Worm (Caenorhabditis elegans): ENCODE results near the gene clec-226.
A peak's percentile ranks its signal among the peaks of the same experiment; 100 is the strongest.

Gene clec-226

ce11 chrV:13906166-13906565 lies 40.6 kb upstream of the clec-226 start, which contains the start of gene stdh-1:
Gene stdh-1 (plus strand): TSS chrV:13906492.
- peak; percentile 79 for TF ChIP-seq ces-1 (GFP tag; optimal IDR thresholded peaks at IDR 0.05)
- no peak for TF ChIP-seq lin-32 (GFP tag; optimal IDR thresholded peaks at IDR 0.05)

DNA sequence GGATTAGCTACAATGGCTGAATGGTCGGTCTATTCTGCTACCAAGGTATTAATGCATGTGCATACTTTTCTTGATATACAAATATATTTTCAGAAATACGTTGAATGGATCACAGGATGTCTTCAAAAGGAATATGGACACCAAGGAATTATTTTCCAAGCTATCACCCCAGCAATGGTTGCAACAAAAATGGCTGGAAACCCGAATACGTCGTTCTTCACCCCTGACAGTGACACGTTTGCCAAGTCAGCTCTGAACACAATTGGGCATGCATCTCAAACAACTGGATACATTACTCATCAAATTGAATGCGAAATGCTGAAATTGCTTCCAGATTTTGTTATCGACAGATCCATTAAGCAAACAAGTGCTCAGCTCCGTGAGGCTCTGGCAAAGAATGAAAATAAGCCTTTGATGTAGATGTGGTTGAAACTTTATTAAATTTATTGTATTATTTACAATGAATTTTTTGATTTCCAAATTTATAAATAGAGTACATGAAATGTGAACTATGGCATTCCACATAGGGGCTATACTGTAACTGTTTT lies 39.1 kb upstream of the clec-226 start:
- TF ChIP-seq tbx-8 (GFP tag; optimal IDR thresholded peaks at IDR 0.05) = no peak
- no peak for TF ChIP-seq blmp-1 (tag; optimal IDR thresholded peaks at IDR 0.05)
- TF ChIP-seq ces-1 (GFP tag; optimal IDR thresholded peaks at IDR 0.05) = no peak
- TF ChIP-seq snpc-4 (tag; optimal IDR thresholded peaks at IDR 0.05) = no peak
- no peak for TF ChIP-seq sptf-1 (tag; optimal IDR thresholded peaks at IDR 0.05)
- no peak for TF ChIP-seq ceh-83 (GFP tag; optimal IDR thresholded peaks at IDR 0.05)
- TF ChIP-seq cnd-1 (tag; optimal IDR thresholded peaks at IDR 0.05) = no peak
- TF ChIP-seq zip-8 (tag; optimal IDR thresholded peaks at IDR 0.05) = no peak
- TF ChIP-seq ztf-11 (tag; optimal IDR thresholded peaks at IDR 0.05) = no peak
- no peak for TF ChIP-seq mep-1 (tag; optimal IDR thresholded peaks at IDR 0.05)
- TF ChIP-seq bed-3 (GFP tag; optimal IDR thresholded peaks at IDR 0.05) = no peak
- no peak for TF ChIP-seq ceh-43 (GFP tag; optimal IDR thresholded peaks at IDR 0.05)
- TF ChIP-seq lin-32 (GFP tag; optimal IDR thresholded peaks at IDR 0.05) = no peak
- no peak for TF ChIP-seq unc-62 (GFP tag; optimal IDR thresholded peaks at IDR 0.05)
- no peak for TF ChIP-seq mls-2 (tag; optimal IDR thresholded peaks at IDR 0.05)
- TF ChIP-seq nhr-76 (tag; optimal IDR thresholded peaks at IDR 0.05) = no peak

DNA sequence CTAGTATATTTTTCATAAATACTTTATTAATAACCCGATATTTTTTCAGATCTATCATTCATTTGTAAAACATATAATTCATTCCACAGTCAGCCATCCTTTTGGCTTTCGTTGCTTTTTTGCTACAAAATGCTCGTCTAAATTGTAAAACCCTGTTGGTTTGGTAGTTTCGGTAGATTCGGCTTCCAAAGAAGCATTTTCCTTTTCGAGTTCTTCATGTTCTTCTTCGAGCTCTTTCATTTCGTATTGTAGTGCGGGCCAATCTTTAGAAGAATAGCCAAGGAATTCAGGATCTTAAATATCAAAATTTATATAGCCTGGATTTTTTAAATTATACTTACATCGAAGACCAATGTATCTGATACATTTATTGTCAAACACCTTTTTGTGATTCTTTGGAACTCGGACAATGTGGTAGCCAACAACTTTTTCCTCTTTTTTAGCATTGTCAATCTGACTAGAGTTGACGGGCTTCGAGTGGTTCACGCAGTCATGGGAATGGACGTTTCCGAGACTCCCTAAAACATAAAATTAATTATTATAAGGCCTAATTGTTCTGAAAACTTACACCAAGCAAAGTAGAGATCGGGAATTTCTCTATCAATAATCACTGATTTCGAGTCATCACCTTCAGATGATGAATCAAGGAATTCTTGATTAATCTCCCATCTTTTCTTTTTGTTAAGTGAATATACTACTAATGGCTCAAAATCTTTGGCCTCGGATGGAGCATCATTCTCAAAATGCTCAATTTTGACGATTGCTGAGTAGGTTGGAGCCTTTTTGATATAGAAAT lies 38.5 kb upstream of the clec-226 start:
- TF ChIP-seq ceh-43 (GFP tag; optimal IDR thresholded peaks at IDR 0.05) = no peak
- no peak for TF ChIP-seq M03D4.4 (tag; optimal IDR thresholded peaks at IDR 0.05)
- no peak for TF ChIP-seq lsy-2 (tag; optimal IDR thresholded peaks at IDR 0.05)
- no peak for TF ChIP-seq mls-2 (tag; optimal IDR thresholded peaks at IDR 0.05)
- TF ChIP-seq mep-1 (tag; optimal IDR thresholded peaks at IDR 0.05) = no peak
- TF ChIP-seq drap-1 (GFP tag; optimal IDR thresholded peaks at IDR 0.05) = no peak
- TF ChIP-seq lin-32 (GFP tag; optimal IDR thresholded peaks at IDR 0.05) = no peak

DNA sequence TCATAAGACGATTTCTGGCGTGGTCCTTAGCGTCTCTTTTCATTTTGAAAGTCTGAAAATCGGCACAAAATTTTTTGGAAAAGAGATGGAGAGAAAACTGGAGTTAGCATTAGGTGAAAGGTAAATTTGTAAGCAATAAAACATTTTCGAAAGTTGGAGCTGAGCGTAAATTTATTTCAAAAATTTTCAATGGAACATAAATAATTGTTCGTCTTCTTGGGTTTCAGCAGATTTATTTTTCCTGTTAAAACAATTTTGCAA lies 37.9 kb upstream of the clec-226 start, which contains the start of gene C06B3.6:
TSS of gene C06B3.6 (minus strand) at position 52 of the 261 bp plus-strand sequence.
- TF ChIP-seq tbx-8 (GFP tag; optimal IDR thresholded peaks at IDR 0.05) (no peak), nhr-76 (tag; optimal IDR thresholded peaks at IDR 0.05) (no peak), unc-120 (tag; optimal IDR thresholded peaks at IDR 0.05; ENCODE audit: poor library complexity, severe bottlenecking) (no peak), unc-62 (GFP tag; optimal IDR thresholded peaks at IDR 0.05) (no peak), flh-1 (GFP tag; optimal IDR thresholded peaks at IDR 0.05) (no peak), cnd-1 (tag; optimal IDR thresholded peaks at IDR 0.05) (no peak), nhr-28 (tag; optimal IDR thresholded peaks at IDR 0.05) (no peak), nhr-237 (tag; optimal IDR thresholded peaks at IDR 0.05) (no peak), ceh-43 (GFP tag; optimal IDR thresholded peaks at IDR 0.05) (no peak)

- TF ChIP-seq M03D4.4 (tag; optimal IDR thresholded peaks at IDR 0.05) (no peak), mab-5 (tag; optimal IDR thresholded peaks at IDR 0.05) (no peak), lin-13 (tag; optimal IDR thresholded peaks at IDR 0.05) (no peak), snpc-4 (tag; optimal IDR thresholded peaks at IDR 0.05) (no peak), nhr-237 (tag; optimal IDR thresholded peaks at IDR 0.05) (no peak), ztf-11 (tag; optimal IDR thresholded peaks at IDR 0.05) (no peak), drap-1 (GFP tag; optimal IDR thresholded peaks at IDR 0.05) (no peak), sptf-1 (tag; optimal IDR thresholded peaks at IDR 0.05) (no peak), nhr-2 (tag; optimal IDR thresholded peaks at IDR 0.05) (no peak), pha-4 (tag; optimal IDR thresholded peaks at IDR 0.05) (no peak), bed-3 (GFP tag; optimal IDR thresholded peaks at IDR 0.05) (no peak), flh-1 (GFP tag; optimal IDR thresholded peaks at IDR 0.05) (no peak), ceh-43 (GFP tag; optimal IDR thresholded peaks at IDR 0.05) (no peak), zip-8 (tag; optimal IDR thresholded peaks at IDR 0.05) (no peak), nhr-28 (tag; optimal IDR thresholded peaks at IDR 0.05) (no peak), unc-62 (GFP tag; optimal IDR thresholded peaks at IDR 0.05) (no peak)
Observed at ce11 chrV:13909400-13909799, 37.4 kb upstream of the clec-226 start, which contains the start of gene C06B3.7. Gene C06B3.7 (plus strand): TSS chrV:13909686.

DNA sequence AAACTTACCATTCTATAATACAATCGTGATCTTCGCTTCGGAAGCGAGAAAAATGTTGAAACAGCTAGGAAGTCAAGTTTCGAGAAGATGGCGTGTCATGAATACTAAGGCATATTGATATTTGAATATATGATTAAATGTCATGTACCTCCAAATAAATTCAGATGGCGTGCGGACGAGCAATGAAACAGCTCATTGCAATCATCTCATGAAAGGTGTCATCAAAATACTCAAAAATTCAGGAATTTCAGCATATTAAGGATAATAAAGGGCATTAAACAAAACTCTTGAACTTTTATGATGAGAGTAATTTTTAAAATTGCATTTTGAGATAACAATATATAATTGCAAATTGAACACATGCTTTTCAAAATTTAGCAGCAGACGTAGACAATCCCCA lies 31.4 kb upstream of the clec-226 start, which contains the start of gene gcy-32:
TSS of gene gcy-32 (minus strand) at position 101 of the 400 bp plus-strand sequence.
- TF ChIP-seq drap-1 (GFP tag; optimal IDR thresholded peaks at IDR 0.05) = no peak
- no peak for TF ChIP-seq mep-1 (tag; optimal IDR thresholded peaks at IDR 0.05)
- TF ChIP-seq zip-8 (tag; optimal IDR thresholded peaks at IDR 0.05) = no peak
- TF ChIP-seq nhr-237 (tag; optimal IDR thresholded peaks at IDR 0.05) = no peak
- no peak for TF ChIP-seq pha-4 (tag; optimal IDR thresholded peaks at IDR 0.05)
- TF ChIP-seq ztf-11 (tag; optimal IDR thresholded peaks at IDR 0.05) = no peak
- no peak for TF ChIP-seq ceh-83 (GFP tag; optimal IDR thresholded peaks at IDR 0.05)
- no peak for TF ChIP-seq sptf-1 (tag; optimal IDR thresholded peaks at IDR 0.05)
- no peak for TF ChIP-seq lsy-2 (tag; optimal IDR thresholded peaks at IDR 0.05)
- no peak for TF ChIP-seq sem-2 (GFP tag; optimal IDR thresholded peaks at IDR 0.05)
- no peak for TF ChIP-seq unc-62 (GFP tag; optimal IDR thresholded peaks at IDR 0.05)
- TF ChIP-seq nhr-12 (tag; optimal IDR thresholded peaks at IDR 0.05) = no peak
- TF ChIP-seq ces-1 (GFP tag; optimal IDR thresholded peaks at IDR 0.05) = no peak
- TF ChIP-seq lin-32 (GFP tag; optimal IDR thresholded peaks at IDR 0.05) = no peak
- TF ChIP-seq elt-1 (tag; optimal IDR thresholded peaks at IDR 0.05; ENCODE audit: borderline replicate concordance, insufficient read depth) = no peak
- TF ChIP-seq bed-3 (GFP tag; optimal IDR thresholded peaks at IDR 0.05) = no peak
- TF ChIP-seq unc-120 (tag; optimal IDR thresholded peaks at IDR 0.05; ENCODE audit: poor library complexity, severe bottlenecking) = no peak
- TF ChIP-seq mab-5 (tag; optimal IDR thresholded peaks at IDR 0.05) = no peak
- TF ChIP-seq nhr-28 (tag; optimal IDR thresholded peaks at IDR 0.05) = no peak
- TF ChIP-seq M03D4.4 (tag; optimal IDR thresholded peaks at IDR 0.05) = no peak
